Fruit fly (Drosophila melanogaster): ENCODE data around the gene Ir62a.

Gene Ir62a

DNA sequence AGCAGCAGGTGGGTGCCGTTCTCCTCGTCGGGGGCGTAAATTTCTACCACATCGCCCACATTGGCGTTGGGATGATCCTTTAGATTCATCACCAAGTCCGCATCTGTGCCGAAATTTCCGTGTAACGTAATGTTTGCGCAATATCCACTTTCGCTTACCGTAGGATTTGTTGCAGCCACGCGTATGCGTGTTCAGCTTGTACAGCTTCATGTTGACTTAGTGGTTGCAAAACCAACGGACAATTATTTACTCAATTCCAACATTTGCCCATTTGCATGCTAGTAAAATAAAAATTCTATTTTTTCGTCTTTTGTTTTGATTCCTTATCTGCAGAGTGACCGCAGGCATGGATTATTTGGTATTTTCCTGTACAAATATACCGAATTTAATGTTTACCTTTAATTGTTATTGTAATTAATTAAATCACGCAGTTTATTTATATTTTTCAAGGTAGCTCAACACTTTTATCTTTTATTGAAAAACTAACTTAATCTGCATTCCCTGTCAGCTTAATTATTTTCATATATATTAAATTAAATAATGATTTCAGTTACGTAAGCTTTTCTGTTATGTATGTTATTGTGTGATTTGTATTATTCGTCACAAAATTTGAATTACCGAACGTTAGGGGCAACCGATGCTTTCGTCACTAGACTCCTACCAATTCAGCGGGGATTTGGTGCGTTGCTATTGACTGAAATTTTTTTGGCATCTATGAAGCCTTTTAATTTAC lies 2.8 kb upstream of the Ir62a start, which contains the start of gene Iml1 (continued):
- TF ChIP-seq E2f1 (GFP tag; IDR thresholded peaks at IDR 0.05): 0 out of 2 replicates have a peak, but pooled peaks have one; percentile 20
- no peak for TF ChIP-seq Fer3 (tag; optimal IDR thresholded peaks at IDR 0.05)
- no peak for TF ChIP-seq ems (GFP tag; optimal IDR thresholded peaks at IDR 0.05)
- no peak for TF ChIP-seq CG6854 (GFP tag; optimal IDR thresholded peaks at IDR 0.05)
- TF ChIP-seq br (optimal IDR thresholded peaks at IDR 0.05): no peak
- peak; percentile 44 for TF ChIP-seq CG2116 (GFP tag; optimal IDR thresholded peaks at IDR 0.05)
- 0 out of 2 replicates have a peak, but pooled peaks have one; percentile 23 for TF ChIP-seq ttk (GFP tag; IDR thresholded peaks at IDR 0.05)
- no peak for TF ChIP-seq Side (GFP tag; optimal IDR thresholded peaks at IDR 0.05)
- no peak for TF ChIP-seq CrebB (tag; optimal IDR thresholded peaks at IDR 0.05)
- TF ChIP-seq disco-r (GFP tag; optimal IDR thresholded peaks at IDR 0.05): no peak
- peak; percentile 35 for TF ChIP-seq CG10654 (GFP tag; optimal IDR thresholded peaks at IDR 0.05)
- TF ChIP-seq Ets97D (GFP tag; optimal IDR thresholded peaks at IDR 0.05): peak; percentile 27
- TF ChIP-seq CG3407 (GFP tag; optimal IDR thresholded peaks at IDR 0.05): no peak
- TF ChIP-seq nerfin-1 (tag; optimal IDR thresholded peaks at IDR 0.05): peak; percentile 60
- peak; percentile 26 for TF ChIP-seq Hr3 (GFP tag; optimal IDR thresholded peaks at IDR 0.05)
- peak; percentile 61 for TF ChIP-seq Abd-B (GFP tag; optimal IDR thresholded peaks at IDR 0.05)
- peak; percentile 49 for TF ChIP-seq exex (tag; optimal IDR thresholded peaks at IDR 0.05)
- TF ChIP-seq jigr1 (GFP tag; IDR thresholded peaks at IDR 0.05): peak; percentile 44; the same call in 1 of the 3 replicates
- no peak for TF ChIP-seq stc (GFP tag; IDR thresholded peaks at IDR 0.05)
- TF ChIP-seq ci (GFP tag; IDR thresholded peaks at IDR 0.05): no peak
- peak; percentile 61 for TF ChIP-seq CG4424 (GFP tag; optimal IDR thresholded peaks at IDR 0.05)
- TF ChIP-seq Atf3 (GFP tag; optimal IDR thresholded peaks at IDR 0.05): no peak
- TF ChIP-seq CG4404 (GFP tag; IDR thresholded peaks at IDR 0.05): peak; percentile 41; the same call in 1 of the 2 replicates
- no peak for TF ChIP-seq C15 (GFP tag; IDR thresholded peaks at IDR 0.05)
- no peak for TF ChIP-seq CG9609 (GFP tag; optimal IDR thresholded peaks at IDR 0.05)
- peak; percentile 39; the same call in 1 of the 2 replicates for TF ChIP-seq CG14014 (GFP tag; IDR thresholded peaks at IDR 0.05)
- TF ChIP-seq CG7271 (tag; optimal IDR thresholded peaks at IDR 0.05): no peak
- TF ChIP-seq Doc3 (GFP tag; IDR thresholded peaks at IDR 0.05; ENCODE audit: partially characterized antibody): no peak
- no peak for TF ChIP-seq Hey (tag; optimal IDR thresholded peaks at IDR 0.05)
- peak; percentile 68 for TF ChIP-seq al (GFP tag; IDR thresholded peaks at IDR 0.05)
- no peak for TF ChIP-seq CG16815 (GFP tag; optimal IDR thresholded peaks at IDR 0.05)
- peak; percentile 33; the same call in 1 of the 2 replicates for TF ChIP-seq Atf6 (GFP tag; IDR thresholded peaks at IDR 0.05)
- no peak for TF ChIP-seq pb (GFP tag; optimal IDR thresholded peaks at IDR 0.05)
- TF ChIP-seq Lhr (GFP tag; optimal IDR thresholded peaks at IDR 0.05): no peak
- TF ChIP-seq Taf1 (GFP tag; IDR thresholded peaks at IDR 0.05): 0 out of 2 replicates have a peak, but pooled peaks have one; percentile 17
- peak; percentile 31; the same call in 1 of the 2 replicates for TF ChIP-seq CG14667 (GFP tag; IDR thresholded peaks at IDR 0.05)
- no peak for TF ChIP-seq kay (GFP tag; optimal IDR thresholded peaks at IDR 0.05)
- TF ChIP-seq CG3065 (GFP tag; optimal IDR thresholded peaks at IDR 0.05): no peak
- peak; percentile 6 for TF ChIP-seq HLH54F (GFP tag; optimal IDR thresholded peaks at IDR 0.05)
- TF ChIP-seq CG7372 (GFP tag; IDR thresholded peaks at IDR 0.05): peak; percentile 20; the same call in 1 of the 2 replicates
- peak; percentile 10 for TF ChIP-seq Chrac-16 (GFP tag; optimal IDR thresholded peaks at IDR 0.05)
- no peak for TF ChIP-seq CG3726 (GFP tag; IDR thresholded peaks at IDR 0.05)
- no peak for TF ChIP-seq gro (GFP tag; optimal IDR thresholded peaks at IDR 0.05)
- peak; percentile 60 for TF ChIP-seq CG14441 (GFP tag; IDR thresholded peaks at IDR 0.05)
- peak; percentile 23 for TF ChIP-seq pzg (GFP tag; optimal IDR thresholded peaks at IDR 0.05)
- peak; percentile 43 for TF ChIP-seq YL-1 (GFP tag; optimal IDR thresholded peaks at IDR 0.05)
- TF ChIP-seq CG6254 (GFP tag; optimal IDR thresholded peaks at IDR 0.05): peak; percentile 68
- no peak for TF ChIP-seq CG10543 (GFP tag; optimal IDR thresholded peaks at IDR 0.05)
- TF ChIP-seq lmd (GFP tag; IDR thresholded peaks at IDR 0.05): peak; percentile 63; the same call in 1 of the 2 replicates
- no peak for TF ChIP-seq trh (GFP tag; optimal IDR thresholded peaks at IDR 0.05)
- peak; percentile 45 for TF ChIP-seq zen (tag; optimal IDR thresholded peaks at IDR 0.05)
